Worm (Caenorhabditis elegans): ENCODE measurements around the gene F19B10.10.

Gene F19B10.10

DNA sequence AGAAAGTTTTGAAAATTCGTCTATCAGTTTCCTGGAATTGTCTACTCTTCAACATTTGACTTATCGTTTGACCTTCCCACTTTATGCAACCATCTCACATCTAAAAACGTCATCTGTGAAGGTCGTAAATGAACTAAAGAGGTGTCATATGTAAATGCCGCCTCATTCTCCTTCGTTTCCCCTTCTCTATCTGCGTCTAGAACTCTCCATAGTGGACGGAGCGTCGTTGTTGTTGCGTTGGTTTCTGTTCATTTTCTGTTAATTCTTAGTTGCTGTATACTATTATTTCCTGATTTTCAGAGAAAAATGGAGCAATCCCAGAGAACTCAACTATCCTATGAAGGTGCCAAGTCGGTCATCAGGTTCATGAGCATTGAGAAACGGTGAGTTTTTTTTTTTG, 35.7 kb upstream of the F19B10.10 start, which contains the start of gene fbxc-52:
Gene fbxc-52, plus strand, starts transcription at position 301 of the 400 bp plus-strand sequence.
- TF ChIP-seq elt-4 (tag; optimal IDR thresholded peaks at IDR 0.05) (no peak), ceh-9 (tag; optimal IDR thresholded peaks at IDR 0.05) (no peak), ahr-1 (tag; optimal IDR thresholded peaks at IDR 0.05) (no peak), F13H6.1 (tag; optimal IDR thresholded peaks at IDR 0.05) (no peak), dmd-4 (tag; optimal IDR thresholded peaks at IDR 0.05; ENCODE audit: borderline replicate concordance) (no peak), sox-2 (GFP tag; IDR thresholded peaks at IDR 0.05) (no peak), unc-3 (GFP tag; conservative IDR thresholded peaks at IDR 0.05) (no peak), unc-3 (tag; optimal IDR thresholded peaks at IDR 0.05) (no peak), pha-4 (tag; optimal IDR thresholded peaks at IDR 0.05) (no peak), madf-2 (tag; optimal IDR thresholded peaks at IDR 0.05) (no peak), nfya-1 (tag; optimal IDR thresholded peaks at IDR 0.05) (no peak), hlh-8 (tag; optimal IDR thresholded peaks at IDR 0.05) (no peak), ceh-31 (tag; optimal IDR thresholded peaks at IDR 0.05) (no peak), ceh-45 (GFP tag; IDR thresholded peaks at IDR 0.05) (no peak), ama-1 (optimal IDR thresholded peaks at IDR 0.05) (no peak), hlh-6 (tag; optimal IDR thresholded peaks at IDR 0.05) (no peak)

DNA sequence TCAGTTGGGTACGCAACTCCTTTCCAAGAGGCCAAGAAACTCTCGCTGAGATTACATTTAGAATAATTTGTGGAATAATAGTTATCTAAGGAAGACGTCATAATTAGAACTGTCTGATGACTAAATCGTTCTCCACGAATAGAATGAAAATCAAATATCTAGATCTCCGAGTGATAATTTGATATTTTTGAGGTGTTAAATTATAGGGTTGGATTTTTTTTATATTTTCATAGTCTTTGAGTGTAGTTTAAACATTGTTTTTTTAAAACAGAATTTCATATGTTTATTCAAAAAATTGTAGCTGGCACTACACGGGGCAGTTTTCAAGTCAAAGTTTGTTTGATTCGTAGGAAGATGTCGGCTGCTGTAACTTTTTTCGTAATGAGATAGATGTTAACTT, 35.2 kb upstream of the F19B10.10 start, which contains the start of gene srh-99:
Gene srh-99, minus strand, starts transcription at position 101 of the 400 bp plus-strand sequence.
- TF ChIP-seq unc-55 (GFP tag; optimal IDR thresholded peaks at IDR 0.05), result no peak
- TF ChIP-seq fkh-10 (GFP tag; optimal IDR thresholded peaks at IDR 0.05), result no peak
- no peak for TF ChIP-seq ceh-18 (tag; optimal IDR thresholded peaks at IDR 0.05)
- no peak for TF ChIP-seq madf-2 (tag; optimal IDR thresholded peaks at IDR 0.05)
- TF ChIP-seq dmd-4 (tag; optimal IDR thresholded peaks at IDR 0.05; ENCODE audit: borderline replicate concordance), result no peak
- TF ChIP-seq elt-2 (tag; optimal IDR thresholded peaks at IDR 0.05), result no peak
- no peak for TF ChIP-seq fax-1 (tag; optimal IDR thresholded peaks at IDR 0.05)
- no peak for TF ChIP-seq mec-3 (tag; optimal IDR thresholded peaks at IDR 0.05; ENCODE audit: borderline replicate concordance)
- TF ChIP-seq sox-4 (tag; optimal IDR thresholded peaks at IDR 0.05), result no peak

ce11 chrII:3714595-3714994, 33.4 kb upstream of the F19B10.10 start, which contains the start of gene srh-100:
Gene srh-100 (minus strand): TSS chrII:3714695.
- TF ChIP-seq fax-1 (tag; optimal IDR thresholded peaks at IDR 0.05) (no peak), unc-3 (GFP tag; conservative IDR thresholded peaks at IDR 0.05) (no peak), unc-3 (tag; optimal IDR thresholded peaks at IDR 0.05) (no peak), K02D7.2 (tag; optimal IDR thresholded peaks at IDR 0.05) (no peak), unc-86 (tag; optimal IDR thresholded peaks at IDR 0.05) (no peak), nfya-1 (tag; optimal IDR thresholded peaks at IDR 0.05) (no peak), sox-2 (GFP tag; IDR thresholded peaks at IDR 0.05) (no peak), C38D4.7 (GFP tag; optimal IDR thresholded peaks at IDR 0.05) (no peak), ceh-45 (GFP tag; IDR thresholded peaks at IDR 0.05) (no peak), che-1 (tag; optimal IDR thresholded peaks at IDR 0.05) (no peak), syd-9 (tag; optimal IDR thresholded peaks at IDR 0.05) (no peak), ceh-14 (tag; optimal IDR thresholded peaks at IDR 0.05) (no peak), unc-42 (tag; optimal IDR thresholded peaks at IDR 0.05) (no peak), pag-3 (tag; optimal IDR thresholded peaks at IDR 0.05; ENCODE audit: borderline replicate concordance) (no peak), nhr-11 (tag; optimal IDR thresholded peaks at IDR 0.05) (no peak)

DNA sequence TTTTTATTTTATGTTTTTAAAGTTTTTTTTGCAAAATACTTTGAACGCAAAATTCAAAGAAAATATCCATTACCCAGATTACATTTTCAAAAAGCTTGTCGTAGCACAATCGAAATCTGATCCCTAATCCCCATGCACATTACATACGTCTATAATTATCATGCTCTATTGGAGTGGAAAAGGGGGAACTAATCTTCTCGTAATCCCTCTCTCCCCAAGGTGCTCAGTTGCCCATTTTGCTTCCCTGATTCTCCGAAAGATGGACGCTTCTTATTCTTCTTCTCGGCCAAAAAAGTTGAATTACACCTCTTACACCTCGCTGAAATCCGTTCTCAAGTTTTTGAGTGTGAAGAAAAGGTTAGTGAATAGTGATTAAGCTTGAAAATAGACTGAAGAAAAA, 29.8 kb upstream of the F19B10.10 start, which contains the start of gene fbxc-53:
Gene fbxc-53, plus strand, starts transcription at position 245 of the 400 bp plus-strand sequence.
- TF ChIP-seq syd-9 (tag; optimal IDR thresholded peaks at IDR 0.05), result no peak

ce11 chrII:3709255-3709654, 28.0 kb upstream of the F19B10.10 start, which contains the start of gene srx-110:
Gene srx-110 (plus strand): TSS chrII:3709555.
- TF ChIP-seq mec-3 (tag; optimal IDR thresholded peaks at IDR 0.05; ENCODE audit: borderline replicate concordance) (no peak), ceh-6 (GFP tag; optimal IDR thresholded peaks at IDR 0.05) (no peak), ceh-30 (tag; optimal IDR thresholded peaks at IDR 0.05) (no peak), ceh-31 (tag; optimal IDR thresholded peaks at IDR 0.05) (no peak), ceh-34 (tag; optimal IDR thresholded peaks at IDR 0.05) (no peak), ceh-22 (tag; optimal IDR thresholded peaks at IDR 0.05) (no peak), che-1 (tag; optimal IDR thresholded peaks at IDR 0.05) (no peak), ttx-3 (tag; optimal IDR thresholded peaks at IDR 0.05) (no peak), fkh-10 (GFP tag; optimal IDR thresholded peaks at IDR 0.05) (no peak), lin-11 (tag; optimal IDR thresholded peaks at IDR 0.05) (no peak), ceh-19 (GFP tag; optimal IDR thresholded peaks at IDR 0.05) (no peak), sdc-2 (tag; optimal IDR thresholded peaks at IDR 0.05) (no peak), ceh-45 (GFP tag; IDR thresholded peaks at IDR 0.05) (no peak), odd-2 (tag; optimal IDR thresholded peaks at IDR 0.05) (no peak), unc-42 (tag; optimal IDR thresholded peaks at IDR 0.05) (no peak), ceh-9 (tag; optimal IDR thresholded peaks at IDR 0.05) (no peak), ceh-18 (tag; optimal IDR thresholded peaks at IDR 0.05) (no peak)

Data from whole organism, late embryonic.